Worm (Caenorhabditis elegans): ENCODE results near the gene srw-136.

- TF ChIP-seq pha-4 (tag; optimal IDR thresholded peaks at IDR 0.05) = no peak
- TF ChIP-seq nhr-76 (tag; optimal IDR thresholded peaks at IDR 0.05) = no peak
- TF ChIP-seq unc-39 (tag; optimal IDR thresholded peaks at IDR 0.05) = no peak
- no peak for TF ChIP-seq unc-62 (GFP tag; optimal IDR thresholded peaks at IDR 0.05)
- TF ChIP-seq M03D4.4 (tag; optimal IDR thresholded peaks at IDR 0.05) = no peak
- TF ChIP-seq nhr-237 (tag; optimal IDR thresholded peaks at IDR 0.05) = no peak
- no peak for TF ChIP-seq ces-1 (GFP tag; optimal IDR thresholded peaks at IDR 0.05)
- TF ChIP-seq nhr-28 (tag; optimal IDR thresholded peaks at IDR 0.05) = no peak
- TF ChIP-seq zip-8 (tag; optimal IDR thresholded peaks at IDR 0.05) = no peak
- no peak for TF ChIP-seq lsy-2 (tag; optimal IDR thresholded peaks at IDR 0.05)
Observed at ce11 chrV:2991485-2991884, 18.9 kb downstream of the srw-136 start, which contains the start of gene srw-121.

All from whole organism, mixed stage, embryonic.